Worm (Caenorhabditis elegans): ENCODE results near the gene str-246.

- TF ChIP-seq blmp-1 (tag; optimal IDR thresholded peaks at IDR 0.05; ENCODE audit: insufficient read depth) = no peak
- no peak for TF ChIP-seq aly-2 (tag; optimal IDR thresholded peaks at IDR 0.05)
- TF ChIP-seq fos-1 (tag; optimal IDR thresholded peaks at IDR 0.05) = no peak
- no peak for TF ChIP-seq nhr-237 (tag; optimal IDR thresholded peaks at IDR 0.05)
- TF ChIP-seq zag-1 (tag; optimal IDR thresholded peaks at IDR 0.05) = no peak
- no peak for TF ChIP-seq elt-3 (tag; optimal IDR thresholded peaks at IDR 0.05)
- TF ChIP-seq elt-1 (tag; optimal IDR thresholded peaks at IDR 0.05) = no peak
Observed at ce11 chrIII:11093489-11093888, 16.0 kb downstream of the str-246 start.

Data from whole organism, L2 larva.